Fruit fly (Drosophila melanogaster) S2 (cell line): Measurements from ENCODE around the gene Neu2.

ENCODE experiments used
- CG8478 ChIP-seq: fragments of >200 bp; optimal IDR thresholded peaks from 2 replicates; lab custom pipeline; 2018
- CTCF ChIP-seq, 2 experiments: fragments of >200 bp; optimal IDR thresholded peaks; 2 replicates each; lab custom pipeline; 2018

DNA sequence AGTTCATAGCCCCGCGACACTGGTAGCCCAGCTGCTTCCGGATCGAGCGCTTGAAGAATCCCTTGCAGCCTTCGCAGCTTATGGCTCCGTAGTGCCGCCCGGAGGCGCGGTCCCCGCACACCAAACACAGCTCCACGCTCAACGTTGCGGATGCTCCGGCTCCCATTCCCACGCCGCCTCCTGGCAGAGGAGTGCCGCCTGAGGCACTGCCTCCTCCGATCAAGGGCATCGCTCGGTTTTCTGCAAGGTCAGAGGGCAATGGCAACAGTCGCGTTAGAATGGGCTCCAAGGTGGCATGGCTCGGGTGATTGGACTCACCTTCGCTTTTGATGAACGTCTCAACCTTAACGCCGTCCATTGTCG is 6.1 kb upstream of the Neu2 start:
- TF ChIP-seq CG8478 (lab: Kevin White, UChicago): no peak
- no peak for TF ChIP-seq CTCF (optimal IDR thresholded peaks at IDR 0.05; lab: Kevin White, UChicago)
